Worm (Caenorhabditis elegans): Measurements from ENCODE around the gene ZK1248.4.

DNA sequence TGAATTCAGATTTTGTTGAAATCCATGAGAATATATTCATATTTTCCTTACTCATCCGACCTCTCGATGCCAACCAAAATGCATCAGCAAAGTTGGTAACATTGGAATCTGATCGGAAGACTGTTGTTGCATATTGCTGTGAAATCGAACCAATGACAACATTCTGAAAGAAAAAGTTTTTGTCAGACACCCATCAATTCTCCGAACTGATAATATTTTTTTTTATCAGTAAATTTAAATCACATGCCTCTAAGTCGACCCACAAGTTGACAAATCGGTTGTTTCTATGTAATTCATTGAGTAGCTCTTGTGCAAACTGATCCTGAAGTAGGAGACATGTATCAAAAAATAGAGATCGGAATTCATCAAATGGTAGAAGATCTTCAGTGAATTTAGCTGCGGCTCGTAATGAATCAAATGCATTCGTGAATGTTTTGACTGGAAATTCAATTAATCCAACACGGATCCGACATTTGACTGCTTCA lies 11.6 kb downstream of the ZK1248.4 start, which contains the start of gene col-74:
- TF ChIP-seq skn-1 (tag; optimal IDR thresholded peaks at IDR 0.05): no peak
- no peak for TF ChIP-seq nhr-77 (tag; optimal IDR thresholded peaks at IDR 0.05)
- no peak for TF ChIP-seq aly-2 (tag; optimal IDR thresholded peaks at IDR 0.05)
- no peak for TF ChIP-seq nhr-25 (tag; optimal IDR thresholded peaks at IDR 0.05)
- no peak for TF ChIP-seq nhr-12 (tag; optimal IDR thresholded peaks at IDR 0.05)
